Worm (Caenorhabditis elegans) whole organism, late embryonic: ENCODE data around the gene Y47D3A.1.

Experiments used
- C08G9.2 ChIP-seq: sonication (generic microtip); optimal IDR thresholded peaks from 2 replicates; lab custom pipeline; 2016; ENCODE audit warnings: mild to moderate bottlenecking, missing genetic modification characterization, moderate library complexity, missing compliant biosample characterization
- C38D4.7 ChIP-seq: fragments of 200-800 bp; sonication (Bioruptor generic); optimal IDR thresholded peaks from 2 replicates; lab custom pipeline; 2018; ENCODE audit warnings: mild to moderate bottlenecking, missing genetic modification characterization, moderate library complexity, missing compliant biosample characterization
- F13H6.1 ChIP-seq: sonication (generic microtip); optimal IDR thresholded peaks from 2 replicates; lab custom pipeline; 2016; ENCODE audit warnings: missing genetic modification characterization, missing compliant biosample characterization
- K02D7.2 ChIP-seq: sonication (generic microtip); optimal IDR thresholded peaks from 2 replicates; lab custom pipeline; 2017; ENCODE audit warnings: mild to moderate bottlenecking, missing genetic modification characterization, missing compliant biosample characterization
- K09A11.1 ChIP-seq: sonication (generic microtip); optimal IDR thresholded peaks from 2 replicates; lab custom pipeline; 2017; ENCODE audit warnings: antibody characterized with exemption, mild to moderate bottlenecking, missing genetic modification characterization, missing compliant biosample characterization; ENCODE audit not compliant: insufficient read depth
- T23F11.4 ChIP-seq: fragments of 200-800 bp; sonication (Bioruptor generic); optimal IDR thresholded peaks from 2 replicates; lab custom pipeline; 2018; ENCODE audit warnings: mild to moderate bottlenecking, missing genetic modification characterization, missing compliant biosample characterization
- Y22D7AL.16 ChIP-seq: sonication (generic microtip); optimal IDR thresholded peaks from 2 replicates; lab custom pipeline; 2016; ENCODE audit warnings: missing genetic modification characterization, missing compliant biosample characterization
- ahr-1 ChIP-seq: sonication (generic microtip); optimal IDR thresholded peaks from 2 replicates; lab custom pipeline; 2016; ENCODE audit warnings: missing genetic modification characterization, missing compliant biosample characterization
- ceh-14 ChIP-seq: sonication (generic microtip); optimal IDR thresholded peaks from 2 replicates; lab custom pipeline; 2016; ENCODE audit warnings: missing genotype, missing genetic modification characterization, missing compliant biosample characterization
- ceh-18 ChIP-seq: sonication (generic microtip); optimal IDR thresholded peaks from 2 replicates; lab custom pipeline; 2016; ENCODE audit warnings: missing genetic modification characterization, missing compliant biosample characterization
- ceh-2 ChIP-seq: sonication (generic microtip); optimal IDR thresholded peaks from 2 replicates; lab custom pipeline; 2016; ENCODE audit warnings: missing genotype, missing genetic modification characterization, missing compliant biosample characterization
- ceh-22 ChIP-seq: sonication (generic microtip); optimal IDR thresholded peaks from 2 replicates; lab custom pipeline; 2017; ENCODE audit warnings: missing biosample characterization, missing genetic modification characterization
- ceh-24 ChIP-seq: sonication (generic microtip); optimal IDR thresholded peaks from 2 replicates; lab custom pipeline; 2016; ENCODE audit warnings: mild to moderate bottlenecking, missing genetic modification characterization, missing compliant biosample characterization
- ceh-30 ChIP-seq: fragments of 150-350 bp; optimal IDR thresholded peaks from 2 replicates; lab custom pipeline; 2014; ENCODE audit warnings: missing biosample characterization, missing genetic modification characterization
- ceh-31 ChIP-seq: sonication (generic microtip); optimal IDR thresholded peaks from 2 replicates; lab custom pipeline; 2016; ENCODE audit warnings: missing genetic modification characterization, missing compliant biosample characterization
- ceh-48 ChIP-seq: sonication (generic microtip); optimal IDR thresholded peaks from 2 replicates; lab custom pipeline; 2016; ENCODE audit warnings: missing genetic modification characterization, inconsistent platforms, missing compliant biosample characterization
- ceh-6 ChIP-seq: fragments of 200-800 bp; sonication (Bioruptor generic); optimal IDR thresholded peaks from 2 replicates; lab custom pipeline; 2018; ENCODE audit warnings: mild to moderate bottlenecking, missing genetic modification characterization, missing compliant biosample characterization
- che-1 ChIP-seq: sonication (generic microtip); optimal IDR thresholded peaks from 2 replicates; lab custom pipeline; 2016; ENCODE audit warnings: mild to moderate bottlenecking, missing genetic modification characterization, missing compliant biosample characterization
- dmd-4 ChIP-seq: sonication (generic microtip); optimal IDR thresholded peaks from 2 replicates; lab custom pipeline; 2016; ENCODE audit warnings: borderline replicate concordance, missing genetic modification characterization, missing compliant biosample characterization
- dve-1 ChIP-seq: sonication (generic microtip); optimal IDR thresholded peaks from 2 replicates; lab custom pipeline; 2017; ENCODE audit warnings: antibody characterized with exemption, mild to moderate bottlenecking, missing genetic modification characterization, missing compliant biosample characterization
- elt-2 ChIP-seq: sonication (generic microtip); optimal IDR thresholded peaks from 2 replicates; lab custom pipeline; 2016; ENCODE audit warnings: missing genetic modification reagents, missing genetic modification characterization, missing compliant biosample characterization
- ets-4 ChIP-seq: sonication (generic microtip); optimal IDR thresholded peaks from 2 replicates; lab custom pipeline; 2016; ENCODE audit warnings: missing genetic modification characterization, missing compliant biosample characterization
- eyg-1 ChIP-seq: sonication (generic microtip); optimal IDR thresholded peaks from 2 replicates; lab custom pipeline; 2016; ENCODE audit warnings: missing genotype, missing genetic modification characterization, missing compliant biosample characterization
- fkh-10 ChIP-seq: fragments of 150-350 bp; optimal IDR thresholded peaks from 2 replicates; lab custom pipeline; 2014; ENCODE audit warnings: missing biosample characterization, missing genetic modification reagents, missing genetic modification characterization
- fkh-6 ChIP-seq: sonication (generic microtip); optimal IDR thresholded peaks from 2 replicates; lab custom pipeline; 2016; ENCODE audit warnings: missing genetic modification characterization, missing compliant biosample characterization
- gmeb-2 ChIP-seq: sonication (generic microtip); optimal IDR thresholded peaks from 2 replicates; lab custom pipeline; 2016; ENCODE audit warnings: missing genetic modification characterization, inconsistent platforms, missing compliant biosample characterization
- hlh-13 ChIP-seq: fragments of 200-800 bp; sonication (Bioruptor generic); optimal IDR thresholded peaks from 2 replicates; lab custom pipeline; 2018; ENCODE audit warnings: mild to moderate bottlenecking, missing genetic modification characterization, missing compliant biosample characterization
- hlh-15 ChIP-seq: sonication (generic microtip); optimal IDR thresholded peaks from 2 replicates; lab custom pipeline; 2016; ENCODE audit warnings: missing genetic modification characterization, missing compliant biosample characterization
- hlh-6 ChIP-seq: sonication (generic microtip); optimal IDR thresholded peaks from 2 replicates; lab custom pipeline; 2016; ENCODE audit warnings: missing genotype, missing genetic modification characterization, missing compliant biosample characterization
- hlh-8 ChIP-seq: sonication (generic microtip); optimal IDR thresholded peaks from 2 replicates; lab custom pipeline; 2016; ENCODE audit warnings: missing genotype, missing genetic modification characterization, missing compliant biosample characterization
- lim-6 ChIP-seq: sonication (generic microtip); optimal IDR thresholded peaks from 2 replicates; lab custom pipeline; 2016; ENCODE audit warnings: missing genetic modification characterization, missing compliant biosample characterization
- lin-11 ChIP-seq: fragments of 200-800 bp; sonication (Bioruptor generic); optimal IDR thresholded peaks from 2 replicates; lab custom pipeline; 2018; ENCODE audit warnings: mild to moderate bottlenecking, missing genetic modification characterization, missing compliant biosample characterization
- madf-2 ChIP-seq: sonication (generic microtip); optimal IDR thresholded peaks from 2 replicates; lab custom pipeline; 2017; ENCODE audit warnings: missing genetic modification characterization, missing compliant biosample characterization
- mec-3 ChIP-seq: sonication (generic microtip); optimal IDR thresholded peaks from 2 replicates; lab custom pipeline; 2016; ENCODE audit warnings: borderline replicate concordance, missing genetic modification characterization, missing compliant biosample characterization
- nhr-11 ChIP-seq: fragments of 150-350 bp; optimal IDR thresholded peaks from 2 replicates; lab custom pipeline; 2014; ENCODE audit warnings: missing biosample characterization, missing genetic modification characterization
- nhr-232 ChIP-seq: sonication (generic microtip); optimal IDR thresholded peaks from 2 replicates; lab custom pipeline; 2016; ENCODE audit warnings: missing genetic modification characterization, missing compliant biosample characterization
- npax-4 ChIP-seq: sonication (generic microtip); optimal IDR thresholded peaks from 2 replicates; lab custom pipeline; 2016; ENCODE audit warnings: missing genetic modification characterization, missing compliant biosample characterization
- odd-2 ChIP-seq: sonication (generic microtip); optimal IDR thresholded peaks from 2 replicates; lab custom pipeline; 2017; ENCODE audit warnings: antibody characterized with exemption, mild to moderate bottlenecking, missing genetic modification characterization, missing compliant biosample characterization
- pag-3 ChIP-seq: sonication (generic microtip); optimal IDR thresholded peaks from 2 replicates; lab custom pipeline; 2016; ENCODE audit warnings: missing compliant biosample characterization, missing genetic modification characterization, borderline replicate concordance
- pat-9 ChIP-seq: fragments of 200-800 bp; sonication (Bioruptor generic); optimal IDR thresholded peaks from 2 replicates; lab custom pipeline; 2018; ENCODE audit warnings: mild to moderate bottlenecking, missing genetic modification characterization, moderate library complexity, missing compliant biosample characterization
- pax-1 ChIP-seq: fragments of 150-350 bp; optimal IDR thresholded peaks from 2 replicates; lab custom pipeline; 2014; ENCODE audit warnings: missing biosample characterization, missing genetic modification characterization
- pha-2 ChIP-seq: sonication (generic microtip); optimal IDR thresholded peaks from 2 replicates; lab custom pipeline; 2017; ENCODE audit warnings: mild to moderate bottlenecking, missing genetic modification characterization, missing compliant biosample characterization
- pros-1 ChIP-seq: fragments of 150-350 bp; optimal IDR thresholded peaks from 2 replicates; lab custom pipeline; 2014; ENCODE audit warnings: missing biosample characterization, missing genetic modification reagents, missing genetic modification characterization
- ref-2 ChIP-seq: sonication (generic microtip); optimal IDR thresholded peaks from 2 replicates; lab custom pipeline; 2016; ENCODE audit warnings: missing genetic modification characterization, missing compliant biosample characterization
- sdc-2 ChIP-seq: sonication (generic microtip); optimal IDR thresholded peaks from 2 replicates; lab custom pipeline; 2016; ENCODE audit warnings: missing genotype, missing genetic modification characterization, missing compliant biosample characterization
- syd-9 ChIP-seq: sonication (generic microtip); optimal IDR thresholded peaks from 2 replicates; lab custom pipeline; 2016; ENCODE audit warnings: mild to moderate bottlenecking, missing genetic modification characterization, moderate library complexity, missing compliant biosample characterization
- tbx-2 ChIP-seq: sonication (generic microtip); optimal IDR thresholded peaks from 2 replicates; lab custom pipeline; 2016; ENCODE audit warnings: missing genetic modification characterization, missing compliant biosample characterization
- ttx-3 ChIP-seq: sonication (generic microtip); optimal IDR thresholded peaks from 2 replicates; lab custom pipeline; 2016; ENCODE audit warnings: missing genetic modification reagents, missing genetic modification characterization, missing compliant biosample characterization
- unc-3 ChIP-seq, 2 experiments: fragments of 200-800 bp in 1 of 2; sonication (Bioruptor generic) in 1 of 2; sonication (generic microtip) in 1 of 2; conservative IDR thresholded peaks in 1 of 2; optimal IDR thresholded peaks in 1 of 2; 2 replicates each; pipeline versions ENCODE4 v1.3.6 to Lab custom; 2016 to 2022; ENCODE audit warnings: missing compliant biosample characterization in 2 of 2, missing genetic modification characterization in 2 of 2, missing genetic modification reagents in 1 of 2
- unc-42 ChIP-seq: sonication (generic microtip); optimal IDR thresholded peaks from 2 replicates; lab custom pipeline; 2016; ENCODE audit warnings: missing genotype, missing genetic modification characterization, missing compliant biosample characterization
- zip-5 ChIP-seq: sonication (generic microtip); optimal IDR thresholded peaks from 2 replicates; lab custom pipeline; 2016; ENCODE audit warnings: missing genetic modification characterization, missing compliant biosample characterization
- ztf-16 ChIP-seq: sonication (generic microtip); optimal IDR thresholded peaks from 2 replicates; lab custom pipeline; 2017; ENCODE audit warnings: missing genetic modification characterization, missing compliant biosample characterization

The Y47D3A.1 gene

DNA sequence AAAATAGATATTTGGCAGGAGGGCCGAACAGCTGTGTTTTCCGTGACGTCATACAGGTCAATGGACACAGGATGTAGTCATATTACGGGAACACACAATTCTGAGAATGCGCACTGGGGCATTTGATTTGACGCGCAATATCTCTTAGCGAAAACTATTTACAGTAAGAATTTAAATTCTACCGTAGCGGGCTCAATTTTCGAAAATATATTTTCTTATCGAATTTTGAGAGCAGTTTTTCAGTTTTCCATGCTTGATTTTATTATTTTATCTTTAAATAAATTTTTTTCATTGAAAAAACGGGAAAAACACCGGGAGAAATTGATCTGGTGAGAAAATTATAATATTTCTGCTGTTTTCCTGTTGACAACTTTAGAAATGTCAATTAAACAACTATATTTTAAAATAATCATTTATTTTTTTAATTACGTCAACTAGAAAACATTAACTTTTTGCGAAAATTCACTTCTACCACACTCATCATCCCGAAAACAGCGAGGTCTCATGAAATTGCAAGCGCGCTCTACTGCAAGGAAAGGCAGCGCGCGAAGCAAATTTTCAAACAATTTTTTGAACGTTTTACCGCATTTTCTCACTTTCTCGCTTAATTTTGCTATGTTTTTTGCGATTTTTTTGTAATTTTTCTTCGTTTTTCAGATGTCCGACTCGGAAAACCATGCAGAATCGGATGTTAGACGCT is at the start of gene Y47D3A.1, which contains the start of gene pola-1:
Gene Y47D3A.1, minus strand, starts transcription at position 51 of the 700 bp plus-strand sequence.
Gene pola-1, plus strand, starts transcription at position 658 of the 700 bp plus-strand sequence.
- TF ChIP-seq T23F11.4 (GFP tag; lab: Kevin White, UChicago) (no peak), ceh-6 (GFP tag; lab: Kevin White, UChicago) (no peak), unc-42 (peak; percentile 55), ceh-2 (tag; lab: Kevin White, UChicago) (peak; percentile 81), sdc-2 (tag; lab: Kevin White, UChicago) (no peak), lin-11 (tag; lab: Kevin White, UChicago) (no peak), ceh-31 (tag; lab: Kevin White, UChicago) (peak; percentile 95), mec-3 (tag; lab: Kevin White, UChicago) (no peak), elt-2 (tag; lab: Kevin White, UChicago) (peak; percentile 74), ceh-22 (no peak), Y22D7AL.16 (tag; lab: Kevin White, UChicago) (no peak), ceh-24 (tag; lab: Kevin White, UChicago) (no peak), hlh-13 (GFP tag; lab: Kevin White, UChicago) (peak; percentile 27), syd-9 (tag; lab: Kevin White, UChicago) (no peak), ceh-48 (tag; lab: Kevin White, UChicago) (no peak), dmd-4 (tag; lab: Kevin White, UChicago) (peak; percentile 36), K02D7.2 (tag; lab: Kevin White, UChicago) (no peak), hlh-15 (tag; lab: Kevin White, UChicago) (peak; percentile 6), gmeb-2 (tag; lab: Kevin White, UChicago) (peak; percentile 3), ref-2 (tag; lab: Kevin White, UChicago) (peak; percentile 87), ztf-16 (peak; percentile 59), odd-2 (tag; lab: Kevin White, UChicago) (no peak), ceh-30 (tag; lab: Kevin White, UChicago) (no peak), ceh-14 (peak; percentile 67), npax-4 (tag; lab: Kevin White, UChicago) (no peak), C38D4.7 (peak; percentile 15), pax-1 (tag; lab: Kevin White, UChicago) (no peak), nhr-11 (no peak), ahr-1 (tag; lab: Kevin White, UChicago) (peak; percentile 56), F13H6.1 (peak; percentile 49), ets-4 (tag; lab: Kevin White, UChicago) (peak; percentile 78), fkh-6 (no peak), hlh-8 (peak; percentile 67), tbx-2 (tag; lab: Kevin White, UChicago) (peak; percentile 89), C08G9.2 (tag; lab: Kevin White, UChicago) (peak; percentile 82), zip-5 (tag; lab: Kevin White, UChicago) (peak; percentile 85), pha-2 (tag; lab: Kevin White, UChicago) (peak; percentile 13), unc-3 (GFP tag; conservative IDR thresholded peaks at IDR 0.05; lab: Robert Waterston, UW) (peak; percentile 24; the same call in 1 of the 2 replicates), unc-3 (tag; optimal IDR thresholded peaks at IDR 0.05; lab: Kevin White, UChicago) (no peak), lim-6 (tag; lab: Kevin White, UChicago) (peak; percentile 67), madf-2 (no peak), ttx-3 (peak; percentile 47), K09A11.1 (tag; lab: Kevin White, UChicago) (no peak), dve-1 (tag; lab: Kevin White, UChicago) (no peak), hlh-6 (tag; lab: Kevin White, UChicago) (no peak), nhr-232 (tag; lab: Kevin White, UChicago) (no peak), pat-9 (tag; lab: Kevin White, UChicago) (no peak), fkh-10 (no peak), che-1 (tag; lab: Kevin White, UChicago) (peak; percentile 13), ceh-18 (peak; percentile 24), eyg-1 (no peak), pros-1 (tag; lab: Kevin White, UChicago) (peak; percentile 38), pag-3 (tag; lab: Kevin White, UChicago) (no peak)
